Worm (Caenorhabditis elegans) whole organism, L4 larva: ENCODE results near the gene F36F12.7.

Experiments
- dpl-1 ChIP-seq: fragments of 150-350 bp; optimal IDR thresholded peaks from 2 replicates; lab custom pipeline; 2014; ENCODE audit warnings: missing biosample characterization, missing genetic modification reagents, missing genetic modification characterization
- dve-1 ChIP-seq: sonication (generic microtip); optimal IDR thresholded peaks from 2 replicates; lab custom pipeline; 2017; ENCODE audit warnings: antibody characterized with exemption, mild to moderate bottlenecking, missing genetic modification characterization, missing compliant biosample characterization; ENCODE audit not compliant: insufficient read depth
- nhr-28 ChIP-seq: fragments of 150-350 bp; optimal IDR thresholded peaks from 2 replicates; lab custom pipeline; 2014; ENCODE audit warnings: missing biosample characterization, missing genetic modification characterization
- skn-1 ChIP-seq: fragments of 150-350 bp; optimal IDR thresholded peaks from 2 replicates; lab custom pipeline; 2014; ENCODE audit warnings: missing biosample characterization, missing genetic modification characterization
- zag-1 ChIP-seq: fragments of 150-350 bp; optimal IDR thresholded peaks from 2 replicates; lab custom pipeline; 2014; ENCODE audit warnings: missing biosample characterization, missing genetic modification characterization

DNA sequence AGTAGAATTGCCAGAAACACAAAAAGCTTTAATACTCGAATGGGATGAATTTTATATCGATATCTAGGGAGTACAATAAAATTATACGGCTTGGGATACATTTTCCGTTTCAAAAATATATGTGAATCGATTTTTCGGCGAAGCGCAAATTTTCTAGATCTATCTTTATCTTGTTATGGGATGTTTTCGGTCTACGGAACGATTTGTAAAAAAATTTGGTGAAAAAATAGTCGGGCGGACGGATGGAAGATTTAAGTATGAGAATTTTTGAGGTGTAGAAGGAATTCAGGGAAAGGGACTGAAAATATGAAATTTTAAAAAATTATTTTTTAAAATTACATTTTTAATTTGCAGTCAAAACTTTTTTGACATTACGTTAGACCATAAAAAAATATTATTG, 6.8 kb downstream of the F36F12.7 start, which contains the start of gene F22F7.4:
- TF ChIP-seq skn-1 (no peak), zag-1 (no peak), dve-1 (tag; lab: Kevin White, UChicago) (no peak), nhr-28 (tag; lab: Kevin White, UChicago) (no peak), dpl-1 (GFP tag; lab: Kevin White, UChicago) (no peak)
